Worm (Caenorhabditis elegans) whole organism, early embryonic: Measurements from ENCODE around the gene lido-8.

Source experiments
- ama-1 ChIP-seq: fragments of 150-350 bp; optimal IDR thresholded peaks from 2 replicates; lab custom pipeline; 2014
- flt-1 ChIP-seq: fragments of 200-800 bp; sonication (Bioruptor generic); IDR thresholded peaks from 2 replicates; pipeline ENCODE4 v1.3.6; 2022; ENCODE audit warnings: missing genetic modification characterization, missing compliant biosample characterization
- hmbx-1 ChIP-seq: sonication (generic microtip); optimal IDR thresholded peaks from 2 replicates; lab custom pipeline; 2016; ENCODE audit warnings: mild to moderate bottlenecking, missing genetic modification characterization, missing compliant biosample characterization
- hnd-1 ChIP-seq: sonication (generic microtip); optimal IDR thresholded peaks from 2 replicates; lab custom pipeline; 2016; ENCODE audit warnings: missing genetic modification characterization, missing compliant biosample characterization

DNA sequence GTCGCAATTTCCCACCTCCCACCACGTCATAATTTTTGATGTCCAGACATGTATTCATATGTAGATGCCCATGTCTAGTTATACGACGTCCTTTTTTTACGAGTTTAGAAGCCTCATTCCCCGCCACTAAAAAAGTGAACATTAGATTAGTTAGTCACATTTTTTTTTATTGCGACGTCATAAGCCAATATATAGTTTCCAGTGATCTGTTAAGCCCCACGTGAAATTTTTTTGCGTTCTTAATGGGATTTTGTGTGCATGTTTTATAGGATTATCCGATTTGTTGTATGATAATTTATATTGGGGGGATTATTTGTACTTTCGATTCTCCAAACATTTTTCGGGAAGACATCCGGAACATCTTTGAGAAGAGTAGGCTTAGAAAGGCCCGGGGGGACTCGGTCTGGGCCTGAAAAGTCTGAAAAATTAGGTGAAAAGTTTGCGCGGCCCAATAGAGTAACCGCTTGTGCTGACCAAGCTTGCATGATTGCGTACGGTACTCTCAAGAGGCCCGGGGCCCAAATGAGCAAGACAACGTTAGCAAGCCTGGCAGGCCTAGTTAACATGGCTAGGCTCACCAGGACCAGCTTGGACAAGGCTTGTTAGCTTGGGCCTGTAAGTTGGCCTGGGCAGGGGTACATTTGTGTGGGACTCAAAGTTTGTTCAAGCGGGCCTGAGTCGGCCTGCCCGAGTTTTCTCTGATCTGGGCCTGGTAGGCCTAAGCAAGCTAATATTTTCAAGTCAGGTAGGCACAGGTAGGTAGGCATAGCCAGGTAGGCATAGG lies 31.4 kb upstream of the lido-8 start:
- no peak for TF ChIP-seq ama-1 (lab: Kevin White, UChicago)
- no peak for TF ChIP-seq hmbx-1
- TF ChIP-seq hnd-1 = no peak
- no peak for TF ChIP-seq flt-1 (GFP tag; lab: Robert Waterston, UW)
